Fruit fly (Drosophila melanogaster): ENCODE results near the gene Krn.

Gene Krn

DNA sequence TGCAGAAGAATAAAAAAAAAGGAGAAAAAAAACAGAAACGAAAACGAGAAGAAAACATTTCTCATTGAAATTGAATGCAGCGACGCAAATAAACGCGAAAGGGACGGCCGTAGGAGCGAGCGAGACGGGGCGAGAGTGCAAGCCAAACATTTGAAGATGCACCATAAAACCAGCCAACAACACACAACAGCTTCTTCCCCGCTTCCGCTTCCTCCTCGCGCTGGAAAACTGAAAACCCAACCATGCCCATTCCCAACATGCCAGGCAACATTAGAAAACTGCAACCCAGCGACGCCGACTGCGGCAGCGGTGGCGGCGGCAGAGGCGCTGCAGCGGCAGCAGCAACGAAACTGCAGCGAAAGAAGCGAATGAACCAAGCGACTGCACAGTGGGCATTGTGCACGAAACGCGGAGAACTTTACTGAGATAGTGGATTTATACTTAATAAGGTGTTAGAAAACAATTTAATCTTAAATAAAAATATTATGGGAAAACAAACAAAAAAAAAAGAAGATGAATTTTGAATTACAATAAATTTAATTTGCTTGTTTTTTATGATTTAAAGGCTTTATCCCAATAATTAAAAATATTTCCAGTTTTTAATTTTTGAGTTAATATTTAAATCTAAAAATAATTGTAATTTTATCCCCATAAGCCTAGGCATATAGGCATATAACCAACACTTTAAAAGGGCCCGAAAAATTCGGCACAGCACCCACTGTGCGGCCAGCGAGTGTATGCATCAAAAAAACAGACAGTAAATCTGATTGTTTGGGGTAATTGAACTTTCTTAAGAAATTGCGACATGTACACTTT, 43.0 kb downstream of the Krn start (continued):
- TF ChIP-seq so (GFP tag; IDR thresholded peaks at IDR 0.05) (no peak), CG4424 (GFP tag; optimal IDR thresholded peaks at IDR 0.05) (peak; percentile 73), NfI (GFP tag; optimal IDR thresholded peaks at IDR 0.05) (peak; percentile 3), lola (GFP tag; optimal IDR thresholded peaks at IDR 0.05) (peak in 1 of 3 experiments; percentile 93), Antp (GFP tag; optimal IDR thresholded peaks at IDR 0.05) (no peak), CG13624 (GFP tag; optimal IDR thresholded peaks at IDR 0.05) (no peak), Elba2 (GFP tag; optimal IDR thresholded peaks at IDR 0.05) (no peak), CG17802 (tag; optimal IDR thresholded peaks at IDR 0.05) (no peak), chn (GFP tag; optimal IDR thresholded peaks at IDR 0.05) (peak; percentile 50), dpn (GFP tag; optimal IDR thresholded peaks at IDR 0.05) (peak in 1 of 2 experiments; percentile 53), CG17385 (GFP tag; optimal IDR thresholded peaks at IDR 0.05) (peak; percentile 69), CG5953 (GFP tag; IDR thresholded peaks at IDR 0.05) (no peak), CG10431 (GFP tag; optimal IDR thresholded peaks at IDR 0.05) (peak; percentile 64), ab (GFP tag; optimal IDR thresholded peaks at IDR 0.05) (no peak), CG2678 (tag; optimal IDR thresholded peaks at IDR 0.05) (peak; percentile 80), CG13424 (tag; optimal IDR thresholded peaks at IDR 0.05) (peak; percentile 78), ase (GFP tag; IDR thresholded peaks at IDR 0.05) (peak; percentile 16; the same call in 1 of the 3 replicates), Taf1 (GFP tag; IDR thresholded peaks at IDR 0.05) (no peak), CG15696 (tag; optimal IDR thresholded peaks at IDR 0.05) (peak; percentile 34), Six4 (GFP tag; optimal IDR thresholded peaks at IDR 0.05) (peak; percentile 63), Abd-B (GFP tag; optimal IDR thresholded peaks at IDR 0.05) (peak; percentile 61), cwo (GFP tag; optimal IDR thresholded peaks at IDR 0.05) (peak; percentile 1), Nf-YA (GFP tag; IDR thresholded peaks at IDR 0.05) (no peak), CG11456 (GFP tag; IDR thresholded peaks at IDR 0.05) (peak; percentile 30; the same call in 1 of the 3 replicates), lov (optimal IDR thresholded peaks at IDR 0.05) (no peak), lov (GFP tag; IDR thresholded peaks at IDR 0.05) (0 out of 3 replicates have a peak, but pooled peaks have one; percentile 6), CG31365 (tag; optimal IDR thresholded peaks at IDR 0.05) (no peak), Sox100B (GFP tag; optimal IDR thresholded peaks at IDR 0.05) (peak; percentile 92), CG11093 (GFP tag; IDR thresholded peaks at IDR 0.05) (0 out of 3 replicates have a peak, but pooled peaks have one; percentile 18), CG12942 (GFP tag; optimal IDR thresholded peaks at IDR 0.05) (peak; percentile 26), maf-S (GFP tag; optimal IDR thresholded peaks at IDR 0.05) (no peak), cas (GFP tag; IDR thresholded peaks at IDR 0.05) (no peak), ind (GFP tag; optimal IDR thresholded peaks at IDR 0.05) (peak; percentile 41), br (optimal IDR thresholded peaks at IDR 0.05) (no peak), ara (GFP tag; IDR thresholded peaks at IDR 0.05) (peak; percentile 12; the same call in 1 of the 2 replicates), ttk (GFP tag; IDR thresholded peaks at IDR 0.05) (0 out of 2 replicates have a peak, but pooled peaks have one; percentile 38), CG2712 (tag; optimal IDR thresholded peaks at IDR 0.05) (peak; percentile 85), CG4328 (GFP tag; optimal IDR thresholded peaks at IDR 0.05) (peak; percentile 12), z (GFP tag; IDR thresholded peaks at IDR 0.05) (0 out of 3 replicates have a peak, but pooled peaks have one; percentile 44), Oli (tag; optimal IDR thresholded peaks at IDR 0.05) (peak; percentile 83), Atf3 (GFP tag; optimal IDR thresholded peaks at IDR 0.05) (no peak), CG1529 (GFP tag; optimal IDR thresholded peaks at IDR 0.05) (peak; percentile 78), salm (tag; optimal IDR thresholded peaks at IDR 0.05) (peak; percentile 8), bab2 (GFP tag; optimal IDR thresholded peaks at IDR 0.05) (no peak), MESR4 (GFP tag; optimal IDR thresholded peaks at IDR 0.05) (no peak), CG11085 (GFP tag; IDR thresholded peaks at IDR 0.05) (no peak), dmrt11E (tag; optimal IDR thresholded peaks at IDR 0.05) (peak; percentile 86), B-H1 (GFP tag; IDR thresholded peaks at IDR 0.05) (no peak), Hr3 (GFP tag; optimal IDR thresholded peaks at IDR 0.05) (peak; percentile 71), CG31441 (GFP tag; IDR thresholded peaks at IDR 0.05) (peak; percentile 92)

All from whole organism, embryonic.